Worm (Caenorhabditis elegans) whole organism, L1 larva: ENCODE results near the gene srbc-39.

Experiments used
- C34B4.2 ChIP-seq: sonication (generic microtip); optimal IDR thresholded peaks from 2 replicates; lab custom pipeline; 2017; ENCODE audit warnings: mild to moderate bottlenecking, missing genetic modification characterization, missing compliant biosample characterization
- Y116A8C.19 ChIP-seq: sonication (generic microtip); optimal IDR thresholded peaks from 2 replicates; lab custom pipeline; 2016; ENCODE audit warnings: missing compliant biosample characterization, missing genetic modification characterization, borderline replicate concordance
- alr-1 ChIP-seq: fragments of 200-800 bp; sonication (Bioruptor generic); optimal IDR thresholded peaks from 2 replicates; lab custom pipeline; 2018; ENCODE audit warnings: borderline replicate concordance, mild to moderate bottlenecking, missing genetic modification characterization, missing compliant biosample characterization
- blmp-1 ChIP-seq: fragments of 150-350 bp; optimal IDR thresholded peaks from 2 replicates; lab custom pipeline; 2014; ENCODE audit warnings: missing biosample characterization, missing genetic modification characterization
- ceh-8 ChIP-seq: fragments of 200-800 bp; sonication (Bioruptor generic); optimal IDR thresholded peaks from 2 replicates; lab custom pipeline; 2018; ENCODE audit warnings: mild to moderate bottlenecking, missing genetic modification characterization, moderate library complexity, missing compliant biosample characterization
- ceh-82 ChIP-seq, 3 experiments: fragments of 150-350 bp in 1 of 3; sonication (generic microtip) in 2 of 3; optimal IDR thresholded peaks; 2 replicates each; lab custom pipeline; 2014 to 2017; ENCODE audit warnings: missing biosample characterization in 3 of 3, missing genetic modification characterization in 3 of 3
- efl-1 ChIP-seq, 4 experiments: fragments of 150-350 bp; optimal IDR thresholded peaks in 3 of 4; peaks in 1 of 4; 1 replicate in 1 of 4; 2 replicates in 3 of 4; lab custom pipeline; 2014; ENCODE audit warnings: missing biosample characterization in 2 of 4, missing genetic modification characterization in 2 of 4, missing genetic modification reagents in 2 of 4
- elt-2 ChIP-seq: sonication (generic microtip); optimal IDR thresholded peaks from 2 replicates; lab custom pipeline; 2016; ENCODE audit warnings: missing genetic modification characterization, mild to moderate bottlenecking, inconsistent platforms, missing compliant biosample characterization, missing genetic modification reagents
- elt-3 ChIP-seq, 6 experiments: fragments of 150-350 bp in 1 of 6; sonication (generic microtip); optimal IDR thresholded peaks; 2 replicates each; lab custom pipeline; 2017 to 2018; ENCODE audit warnings: missing biosample characterization in 6 of 6, missing genetic modification characterization in 6 of 6, inconsistent platforms in 1 of 6
- hlh-17 ChIP-seq: fragments of 200-800 bp; sonication (Bioruptor generic); optimal IDR thresholded peaks from 2 replicates; lab custom pipeline; 2018; ENCODE audit warnings: missing genetic modification characterization, mild to moderate bottlenecking, missing compliant biosample characterization, moderate library complexity, borderline replicate concordance
- hpl-2 ChIP-seq: fragments of 150-350 bp; optimal IDR thresholded peaks from 2 replicates; lab custom pipeline; 2014; ENCODE audit warnings: missing biosample characterization, missing genetic modification reagents, missing genetic modification characterization
- isw-1 ChIP-seq: fragments of 200-800 bp; sonication (Bioruptor generic); IDR thresholded peaks from 2 replicates; pipeline ENCODE4 v1.3.6; 2022; ENCODE audit warnings: missing genetic modification characterization, missing compliant biosample characterization
- lin-14 ChIP-seq: fragments of 200-800 bp; sonication (Bioruptor generic); optimal IDR thresholded peaks from 2 replicates; lab custom pipeline; 2018; ENCODE audit warnings: mild to moderate bottlenecking, missing genetic modification characterization, moderate library complexity, missing compliant biosample characterization
- lin-39 ChIP-seq: fragments of 150-350 bp; optimal IDR thresholded peaks from 2 replicates; lab custom pipeline; 2014; ENCODE audit warnings: missing biosample characterization, missing genetic modification reagents, missing genetic modification characterization
- lir-3 ChIP-seq: sonication (generic microtip); optimal IDR thresholded peaks from 2 replicates; lab custom pipeline; 2016; ENCODE audit warnings: mild to moderate bottlenecking, missing genetic modification characterization, moderate library complexity, missing compliant biosample characterization; ENCODE audit not compliant: poor library complexity
- mef-2 ChIP-seq: fragments of 150-350 bp; optimal IDR thresholded peaks from 2 replicates; lab custom pipeline; 2014; ENCODE audit warnings: missing biosample characterization, missing genetic modification characterization
- mep-1 ChIP-seq: fragments of 150-350 bp; optimal IDR thresholded peaks from 2 replicates; lab custom pipeline; 2014; ENCODE audit warnings: missing biosample characterization, missing genetic modification characterization
- nhr-77 ChIP-seq: fragments of 150-350 bp; optimal IDR thresholded peaks from 2 replicates; lab custom pipeline; 2014; ENCODE audit warnings: missing biosample characterization, missing genetic modification characterization
- nhr-84 ChIP-seq: sonication (generic microtip); optimal IDR thresholded peaks from 2 replicates; lab custom pipeline; 2017; ENCODE audit warnings: missing biosample characterization, missing genetic modification characterization
- nhr-85 ChIP-seq: sonication (generic microtip); peaks from one replicate; lab custom pipeline; 2016; ENCODE audit warnings: missing genetic modification characterization, inconsistent platforms, missing compliant biosample characterization
- pag-3 ChIP-seq: sonication (generic microtip); optimal IDR thresholded peaks from 2 replicates; lab custom pipeline; 2017; ENCODE audit warnings: missing genetic modification characterization, mild to moderate bottlenecking, missing compliant biosample characterization, antibody characterized with exemption, borderline replicate concordance; ENCODE audit not compliant: insufficient read depth
- pqm-1 ChIP-seq: sonication (generic microtip); optimal IDR thresholded peaks from 3 replicates; lab custom pipeline; 2017; ENCODE audit warnings: missing biosample characterization, missing genetic modification characterization
- rnt-1 ChIP-seq: sonication (generic microtip); optimal IDR thresholded peaks from 2 replicates; lab custom pipeline; 2016; ENCODE audit warnings: mild to moderate bottlenecking, missing genetic modification characterization, moderate library complexity, missing compliant biosample characterization
- snpc-4 ChIP-seq: fragments of 150-350 bp; optimal IDR thresholded peaks from 2 replicates; lab custom pipeline; 2014; ENCODE audit warnings: missing biosample characterization, missing genetic modification characterization
- snu-23 ChIP-seq: sonication (generic microtip); optimal IDR thresholded peaks from 2 replicates; lab custom pipeline; 2016; ENCODE audit warnings: missing genetic modification characterization, missing compliant biosample characterization
- sox-4 ChIP-seq: sonication (generic microtip); optimal IDR thresholded peaks from 2 replicates; lab custom pipeline; 2016; ENCODE audit warnings: missing genetic modification characterization, missing compliant biosample characterization
- sptf-1 ChIP-seq: fragments of 150-350 bp; optimal IDR thresholded peaks from 2 replicates; lab custom pipeline; 2014; ENCODE audit warnings: missing biosample characterization, missing genetic modification characterization
- sup-37 ChIP-seq: fragments of 200-800 bp; sonication (Bioruptor generic); optimal IDR thresholded peaks from 2 replicates; lab custom pipeline; 2018; ENCODE audit warnings: mild to moderate bottlenecking, missing genetic modification characterization, missing compliant biosample characterization
- unc-130 ChIP-seq: fragments of 150-350 bp; optimal IDR thresholded peaks from 2 replicates; lab custom pipeline; 2017; ENCODE audit warnings: missing biosample characterization, missing genetic modification characterization, inconsistent platforms
- unc-86 ChIP-seq: sonication (generic microtip); optimal IDR thresholded peaks from 2 replicates; lab custom pipeline; 2016; ENCODE audit warnings: missing genetic modification characterization, missing compliant biosample characterization
- zag-1 ChIP-seq: fragments of 150-350 bp; optimal IDR thresholded peaks from 2 replicates; lab custom pipeline; 2014; ENCODE audit warnings: missing biosample characterization, missing genetic modification characterization

Gene srbc-39

ce11 chrV:683858-684257, 25.1 kb upstream of the srbc-39 start, which contains the start of gene F31F4.1:
F31F4.1 (plus strand) TSS chrV:684060.
- TF ChIP-seq efl-1 (optimal IDR thresholded peaks at IDR 0.05; lab: Kevin White, UChicago) (no peak), efl-1 (GFP tag; optimal IDR thresholded peaks at IDR 0.05 in 1 of 2; lab: Kevin White, UChicago) (peak in 1 of 2 experiments; percentile 15), lir-3 (no peak), nhr-84 (tag; lab: Kevin White, UChicago) (no peak), elt-2 (tag; lab: Kevin White, UChicago) (peak; percentile 33)

ce11 chrV:687384-687783, 21.5 kb upstream of the srbc-39 start, which contains the start of gene H25P19.1:
H25P19.1 (plus strand) TSS chrV:687684.
- TF ChIP-seq blmp-1 (tag; lab: Kevin White, UChicago) (peak; percentile 66), elt-3 (tag; optimal IDR thresholded peaks at IDR 0.05; lab: Kevin White, UChicago) (no peak)

ce11 chrV:689538-689937, 19.4 kb upstream of the srbc-39 start:
- no peak for TF ChIP-seq Y116A8C.19 (tag; lab: Kevin White, UChicago)
- TF ChIP-seq mef-2 (tag; lab: Kevin White, UChicago): no peak

ce11 chrV:692720-693422, 16.0 kb upstream of the srbc-39 start, which contains the start of gene srx-4:
srx-4 (minus strand) TSS chrV:692770.
- no peak for TF ChIP-seq zag-1 (tag; lab: Kevin White, UChicago)
- TF ChIP-seq C34B4.2 (tag; lab: Kevin White, UChicago): no peak
- no peak for TF ChIP-seq snpc-4 (tag; lab: Kevin White, UChicago)
- no peak for TF ChIP-seq rnt-1 (tag; lab: Kevin White, UChicago)
- no peak for TF ChIP-seq nhr-84 (tag; lab: Kevin White, UChicago)
- TF ChIP-seq nhr-85 (tag; lab: Kevin White, UChicago): no peak
- no peak for TF ChIP-seq pqm-1
- TF ChIP-seq isw-1 (GFP tag; lab: Robert Waterston, UW): no peak
- no peak for TF ChIP-seq nhr-77 (tag; lab: Kevin White, UChicago)
- TF ChIP-seq snu-23: no peak
- TF ChIP-seq hpl-2 (GFP tag; lab: Kevin White, UChicago): no peak
- no peak for TF ChIP-seq lin-14 (GFP tag; lab: Kevin White, UChicago)
- no peak for TF ChIP-seq mep-1 (tag; lab: Kevin White, UChicago)
- TF ChIP-seq ceh-82 (tag; optimal IDR thresholded peaks at IDR 0.05; lab: Kevin White, UChicago): no peak
- no peak for TF ChIP-seq sptf-1 (tag; lab: Kevin White, UChicago)
- no peak for TF ChIP-seq unc-130 (tag; lab: Kevin White, UChicago)

- TF ChIP-seq sup-37: no peak
- TF ChIP-seq sox-4 (tag; lab: Kevin White, UChicago): no peak
- TF ChIP-seq C34B4.2 (tag; lab: Kevin White, UChicago): no peak
- no peak for TF ChIP-seq lin-39
- no peak for TF ChIP-seq unc-86 (tag; lab: Kevin White, UChicago)
- TF ChIP-seq pag-3 (tag; lab: Kevin White, UChicago): no peak
- no peak for TF ChIP-seq lin-14 (GFP tag; lab: Kevin White, UChicago)
- TF ChIP-seq alr-1: no peak
- no peak for TF ChIP-seq ceh-8 (GFP tag; lab: Kevin White, UChicago)
- no peak for TF ChIP-seq hpl-2 (GFP tag; lab: Kevin White, UChicago)
- TF ChIP-seq hlh-17 (GFP tag; lab: Kevin White, UChicago): no peak
Measured at ce11 chrV:694625-695024, 14.3 kb upstream of the srbc-39 start, which contains the start of gene srj-53. srj-53 (minus strand) TSS chrV:694725.
